Worm (Caenorhabditis elegans) whole organism, L2 larva: Measurements from ENCODE around the gene B0280.9.

Experiments used
- ZK546.5 ChIP-seq: sonication (generic microtip); optimal IDR thresholded peaks from 2 replicates; lab custom pipeline; 2017; ENCODE audit warnings: missing biosample characterization, missing genetic modification characterization
- aly-2 ChIP-seq: fragments of 150-350 bp; optimal IDR thresholded peaks from 2 replicates; lab custom pipeline; 2014; ENCODE audit warnings: missing biosample characterization, missing genetic modification characterization
- ceh-82 ChIP-seq: fragments of 150-350 bp; optimal IDR thresholded peaks from 2 replicates; lab custom pipeline; 2014; ENCODE audit warnings: missing biosample characterization, missing genetic modification characterization
- crh-2 ChIP-seq: sonication (generic microtip); optimal IDR thresholded peaks from 2 replicates; lab custom pipeline; 2017; ENCODE audit warnings: missing biosample characterization, missing genetic modification characterization
- dmd-4 ChIP-seq: sonication (generic microtip); optimal IDR thresholded peaks from 2 replicates; lab custom pipeline; 2017; ENCODE audit warnings: missing biosample characterization, missing genetic modification characterization
- egl-27 ChIP-seq: sonication (generic microtip); optimal IDR thresholded peaks from 3 replicates; lab custom pipeline; 2017; ENCODE audit warnings: missing biosample characterization, missing genetic modification reagents, missing genetic modification characterization
- fos-1 ChIP-seq: fragments of 150-350 bp; optimal IDR thresholded peaks from 2 replicates; lab custom pipeline; 2014; ENCODE audit warnings: missing biosample characterization, missing genetic modification characterization
- nhr-25 ChIP-seq: fragments of 150-350 bp; sonication (generic microtip); optimal IDR thresholded peaks from 3 replicates; lab custom pipeline; 2014; ENCODE audit warnings: missing biosample characterization, missing genetic modification characterization
- unc-55 ChIP-seq: fragments of 150-350 bp; sonication (generic microtip); optimal IDR thresholded peaks from 3 replicates; lab custom pipeline; 2014; ENCODE audit warnings: missing biosample characterization, missing genetic modification reagents, missing genetic modification characterization
- unc-62 ChIP-seq: fragments of 150-350 bp; optimal IDR thresholded peaks from 2 replicates; lab custom pipeline; 2014; ENCODE audit warnings: missing biosample characterization, missing genetic modification reagents, missing genetic modification characterization
- ztf-1 ChIP-seq: fragments of 200-800 bp; sonication (Bioruptor generic); conservative IDR thresholded peaks from 2 replicates; pipeline ENCODE4 v1.3.6; 2022; ENCODE audit warnings: missing genetic modification characterization, missing compliant biosample characterization
- ztf-4 ChIP-seq: fragments of 150-350 bp; optimal IDR thresholded peaks from 2 replicates; lab custom pipeline; 2014; ENCODE audit warnings: missing biosample characterization, missing genetic modification characterization

- no peak for TF ChIP-seq ZK546.5 (tag; lab: Kevin White, UChicago)
- no peak for TF ChIP-seq ztf-1
- TF ChIP-seq crh-2: no peak
- no peak for TF ChIP-seq fos-1 (tag; lab: Kevin White, UChicago)
- no peak for TF ChIP-seq aly-2
- no peak for TF ChIP-seq egl-27 (tag; lab: Kevin White, UChicago)
- no peak for TF ChIP-seq unc-55 (GFP tag; lab: Kevin White, UChicago)
- no peak for TF ChIP-seq ceh-82 (tag; lab: Kevin White, UChicago)
- TF ChIP-seq dmd-4 (tag; lab: Kevin White, UChicago): no peak
- TF ChIP-seq ztf-4 (tag; lab: Kevin White, UChicago): no peak
- TF ChIP-seq nhr-25 (tag; lab: Kevin White, UChicago): no peak
- no peak for TF ChIP-seq unc-62
Measured at ce11 chrIII:7083106-7083505, 39.6 kb downstream of the B0280.9 start.
